Worm (Caenorhabditis elegans) whole organism, young adult: ENCODE data around the gene W09D10.4.
A peak's percentile ranks its signal among the peaks of the same experiment; 100 is the strongest.

Experiments used
- B0035.1 ChIP-seq: sonication (generic microtip); optimal IDR thresholded peaks from 2 replicates; lab custom pipeline; 2016; ENCODE audit warnings: missing genetic modification characterization, mild to moderate bottlenecking, missing compliant biosample characterization, missing genotype, missing genetic modification reagents
- B0261.1 ChIP-seq: sonication (generic microtip); optimal IDR thresholded peaks from 2 replicates; lab custom pipeline; 2016; ENCODE audit warnings: mild to moderate bottlenecking, missing genetic modification characterization, moderate library complexity, missing compliant biosample characterization
- C06A6.2 ChIP-seq: fragments of 200-800 bp; sonication (Bioruptor generic); conservative IDR thresholded peaks from 2 replicates; pipeline ENCODE4 v1.3.6; 2022; ENCODE audit warnings: missing genetic modification characterization, missing compliant biosample characterization
- F10E7.11 ChIP-seq: sonication (generic microtip); optimal IDR thresholded peaks from 2 replicates; lab custom pipeline; 2017; ENCODE audit warnings: mild to moderate bottlenecking, missing genetic modification characterization, moderate library complexity, missing compliant biosample characterization
- F22D6.2 ChIP-seq: sonication (generic microtip); optimal IDR thresholded peaks from 2 replicates; lab custom pipeline; 2016; ENCODE audit warnings: mild to moderate bottlenecking, missing genetic modification characterization, missing compliant biosample characterization
- F23B12.7 ChIP-seq: sonication (generic microtip); optimal IDR thresholded peaks from 2 replicates; lab custom pipeline; 2017; ENCODE audit warnings: missing genetic modification characterization, mild to moderate bottlenecking, missing compliant biosample characterization, antibody characterized with exemption, moderate library complexity; ENCODE audit not compliant: insufficient read depth
- F57C9.4 ChIP-seq: sonication (generic microtip); optimal IDR thresholded peaks from 2 replicates; lab custom pipeline; 2017; ENCODE audit warnings: mild to moderate bottlenecking, missing genetic modification characterization, missing compliant biosample characterization
- K11D2.4 ChIP-seq: fragments of 200-800 bp; sonication (Bioruptor generic); IDR thresholded peaks from 2 replicates; pipeline ENCODE4 v1.3.6; 2022; ENCODE audit warnings: missing genetic modification reagents, missing genetic modification characterization, missing compliant biosample characterization
- K12H6.12 ChIP-seq: fragments of 200-800 bp; sonication (Bioruptor generic); optimal IDR thresholded peaks from 2 replicates; lab custom pipeline; 2018; ENCODE audit warnings: mild to moderate bottlenecking, missing genetic modification characterization, missing compliant biosample characterization
- ZK185.1 ChIP-seq: sonication (generic microtip); optimal IDR thresholded peaks from 2 replicates; lab custom pipeline; 2016; ENCODE audit warnings: mild to moderate bottlenecking, missing genetic modification characterization, missing compliant biosample characterization; ENCODE audit not compliant: poor library complexity, severe bottlenecking
- akir-1 ChIP-seq: fragments of 200-800 bp; sonication (Bioruptor generic); optimal IDR thresholded peaks from 2 replicates; lab custom pipeline; 2018; ENCODE audit warnings: mild to moderate bottlenecking, missing genetic modification characterization, moderate library complexity, missing compliant biosample characterization
- ama-1 ChIP-seq, 3 experiments: fragments of 150-350 bp in 1 of 3; sonication (generic microtip) in 2 of 3; optimal IDR thresholded peaks; 2 replicates each; lab custom pipeline; 2014 to 2018; ENCODE audit warnings: missing biosample characterization in 2 of 3, missing genetic modification characterization in 2 of 3, missing genetic modification reagents in 2 of 3
- atf-7 ChIP-seq: sonication (generic microtip); optimal IDR thresholded peaks from 2 replicates; lab custom pipeline; 2017; ENCODE audit warnings: mild to moderate bottlenecking, missing genetic modification characterization, missing compliant biosample characterization
- attf-5 ChIP-seq: fragments of 200-800 bp; sonication (Bioruptor generic); optimal IDR thresholded peaks from 2 replicates; lab custom pipeline; 2018; ENCODE audit warnings: mild to moderate bottlenecking, missing genetic modification characterization, missing compliant biosample characterization
- ceh-27 ChIP-seq: fragments of 200-800 bp; sonication (Bioruptor generic); optimal IDR thresholded peaks from 2 replicates; lab custom pipeline; 2018; ENCODE audit warnings: mild to moderate bottlenecking, missing genetic modification characterization, moderate library complexity, missing compliant biosample characterization
- ceh-40 ChIP-seq: fragments of 200-800 bp; sonication (Bioruptor generic); IDR thresholded peaks from 2 replicates; pipeline ENCODE4 v1.3.6; 2022; ENCODE audit warnings: missing genetic modification characterization, missing compliant biosample characterization
- ceh-58 ChIP-seq: fragments of 200-800 bp; sonication (Bioruptor generic); IDR thresholded peaks from 2 replicates; pipeline ENCODE4 v1.3.6; 2022; ENCODE audit warnings: missing genetic modification characterization, missing compliant biosample characterization
- die-1 ChIP-seq: sonication (generic microtip); optimal IDR thresholded peaks from 2 replicates; lab custom pipeline; 2016; ENCODE audit warnings: missing genotype, mild to moderate bottlenecking, missing genetic modification characterization, missing compliant biosample characterization
- dox-1 ChIP-seq: fragments of 200-800 bp; sonication (Bioruptor generic); IDR thresholded peaks from 2 replicates; pipeline ENCODE4 v1.3.6; 2022; ENCODE audit warnings: missing genetic modification reagents, missing genetic modification characterization, missing compliant biosample characterization
- dpl-1 ChIP-seq: fragments of 150-350 bp; optimal IDR thresholded peaks from 2 replicates; lab custom pipeline; 2014; ENCODE audit warnings: missing biosample characterization, missing genetic modification reagents, missing genetic modification characterization
- ekl-4 ChIP-seq: fragments of 200-800 bp; sonication (Bioruptor generic); IDR thresholded peaks from 2 replicates; pipeline ENCODE4 v1.3.6; 2022; ENCODE audit warnings: missing genetic modification reagents, missing genetic modification characterization, missing compliant biosample characterization
- lag-1 ChIP-seq: fragments of 200-800 bp; sonication (Bioruptor generic); IDR thresholded peaks from 2 replicates; pipeline ENCODE4 v1.3.6; 2022; ENCODE audit warnings: missing genetic modification reagents, missing genetic modification characterization, missing compliant biosample characterization
- let-607 ChIP-seq, 2 experiments: fragments of 200-800 bp in 1 of 2; sonication (Bioruptor generic) in 1 of 2; sonication (generic microtip) in 1 of 2; optimal IDR thresholded peaks; 2 replicates each; lab custom pipeline; 2016 to 2018; ENCODE audit warnings: mild to moderate bottlenecking in 2 of 2, missing compliant biosample characterization in 2 of 2, missing genetic modification characterization in 2 of 2, moderate library complexity in 2 of 2, missing genotype in 1 of 2
- lin-26 ChIP-seq: fragments of 200-800 bp; sonication (Bioruptor generic); IDR thresholded peaks from 2 replicates; pipeline ENCODE4 v1.3.6; 2022; ENCODE audit warnings: missing genetic modification reagents, missing genetic modification characterization, missing compliant biosample characterization
- lin-35 ChIP-seq, 3 experiments: fragments of 150-350 bp in 2 of 3; sonication (generic microtip) in 1 of 3; optimal IDR thresholded peaks; 2 replicates each; lab custom pipeline; 2014 to 2018; ENCODE audit warnings: missing biosample characterization in 3 of 3, missing genetic modification characterization in 3 of 3, missing genetic modification reagents in 3 of 3
- lin-40 ChIP-seq: sonication (generic microtip); optimal IDR thresholded peaks from 2 replicates; lab custom pipeline; 2016; ENCODE audit warnings: missing genetic modification characterization, mild to moderate bottlenecking, missing compliant biosample characterization, missing genotype, missing genetic modification reagents
- lin-54 ChIP-seq: fragments of 200-800 bp; sonication (Bioruptor generic); optimal IDR thresholded peaks from 2 replicates; lab custom pipeline; 2018; ENCODE audit warnings: mild to moderate bottlenecking, missing genetic modification characterization, missing compliant biosample characterization
- lir-1 ChIP-seq: fragments of 200-800 bp; sonication (Bioruptor generic); conservative IDR thresholded peaks from 2 replicates; pipeline ENCODE4 v1.3.6; 2022; ENCODE audit warnings: missing genetic modification reagents, missing genetic modification characterization, missing compliant biosample characterization
- madf-10 ChIP-seq: sonication (generic microtip); optimal IDR thresholded peaks from 2 replicates; lab custom pipeline; 2016; ENCODE audit warnings: mild to moderate bottlenecking, missing genetic modification characterization, missing compliant biosample characterization
- mcd-1 ChIP-seq: fragments of 200-800 bp; sonication (Bioruptor generic); IDR thresholded peaks from 2 replicates; pipeline ENCODE4 v1.3.6; 2022; ENCODE audit warnings: missing genetic modification reagents, missing genetic modification characterization, missing compliant biosample characterization
- nhr-80 ChIP-seq: sonication (generic microtip); optimal IDR thresholded peaks from 2 replicates; lab custom pipeline; 2016; ENCODE audit warnings: missing genetic modification characterization, missing compliant biosample characterization
- rec-8 ChIP-seq, 2 experiments: sonication (generic microtip); optimal IDR thresholded peaks; 2 replicates each; lab custom pipeline; 2016; ENCODE audit warnings: mild to moderate bottlenecking in 2 of 2, missing genetic modification characterization in 2 of 2, missing genetic modification reagents in 2 of 2, missing genotype in 2 of 2, missing biosample characterization in 1 of 2, missing compliant biosample characterization in 1 of 2, moderate library complexity in 1 of 2
- snpc-4 ChIP-seq, 5 experiments: fragments of 150-350 bp in 1 of 5; sonication (generic microtip) in 4 of 5; optimal IDR thresholded peaks; 2 replicates each; lab custom pipeline; 2014 to 2018; ENCODE audit warnings: missing genetic modification characterization in 5 of 5, missing biosample characterization in 3 of 5, antibody characterized with exemption in 2 of 5, mild to moderate bottlenecking in 2 of 5, missing compliant biosample characterization in 2 of 5, missing genotype in 2 of 5, moderate library complexity in 2 of 5, missing genetic modification reagents in 1 of 5
- somi-1 ChIP-seq: fragments of 200-800 bp; sonication (Bioruptor generic); optimal IDR thresholded peaks from 2 replicates; lab custom pipeline; 2018; ENCODE audit warnings: mild to moderate bottlenecking, missing genetic modification characterization, missing compliant biosample characterization
- tbp1 ChIP-seq: fragments of 200-800 bp; sonication (Bioruptor generic); optimal IDR thresholded peaks from 2 replicates; lab custom pipeline; 2018; ENCODE audit warnings: mild to moderate bottlenecking, missing genetic modification characterization, missing compliant biosample characterization
- tbx-9 ChIP-seq: sonication (generic microtip); optimal IDR thresholded peaks from 2 replicates; lab custom pipeline; 2016; ENCODE audit warnings: borderline replicate concordance, missing genetic modification characterization, inconsistent platforms, missing compliant biosample characterization
- tlf-1 ChIP-seq: fragments of 200-800 bp; sonication (Bioruptor generic); optimal IDR thresholded peaks from 2 replicates; lab custom pipeline; 2018; ENCODE audit warnings: mild to moderate bottlenecking, missing genetic modification characterization, missing compliant biosample characterization
- unc-62 ChIP-seq: fragments of 150-350 bp; optimal IDR thresholded peaks from 2 replicates; lab custom pipeline; 2014; ENCODE audit warnings: missing biosample characterization, missing genetic modification reagents, missing genetic modification characterization
- zim-3 ChIP-seq: sonication (generic microtip); optimal IDR thresholded peaks from 2 replicates; lab custom pipeline; 2017; ENCODE audit warnings: mild to moderate bottlenecking, missing genetic modification characterization, moderate library complexity, missing compliant biosample characterization
- ztf-18 ChIP-seq: sonication (generic microtip); optimal IDR thresholded peaks from 2 replicates; lab custom pipeline; 2016; ENCODE audit warnings: missing genotype, mild to moderate bottlenecking, missing genetic modification characterization, missing compliant biosample characterization
- ztf-25 ChIP-seq: fragments of 200-800 bp; sonication (Bioruptor generic); IDR thresholded peaks from 2 replicates; pipeline ENCODE4 v1.3.6; 2022; ENCODE audit warnings: missing genetic modification reagents, missing genetic modification characterization, missing compliant biosample characterization
- ztf-26 ChIP-seq: sonication (generic microtip); optimal IDR thresholded peaks from 2 replicates; lab custom pipeline; 2017; ENCODE audit warnings: missing genetic modification characterization, missing compliant biosample characterization
- ztf-3 ChIP-seq: fragments of 200-800 bp; sonication (Bioruptor generic); optimal IDR thresholded peaks from 2 replicates; lab custom pipeline; 2018; ENCODE audit warnings: mild to moderate bottlenecking, missing genetic modification characterization, missing compliant biosample characterization

Gene W09D10.4

ce11 chrIII:10719057-10719456, 3.1 kb upstream of the W09D10.4 start (continued):
- TF ChIP-seq ceh-40 (GFP tag; lab: Robert Waterston, UW) (no peak), ekl-4 (0 out of 2 replicates have a peak, but pooled peaks have one; percentile 22), dpl-1 (no peak), ztf-3 (GFP tag; lab: Kevin White, UChicago) (no peak), ztf-26 (tag; lab: Kevin White, UChicago) (peak; percentile 23), F57C9.4 (tag; lab: Kevin White, UChicago) (no peak), B0261.1 (no peak)

ce11 chrIII:10718078-10718477, 2.1 kb upstream of the W09D10.4 start:
- TF ChIP-seq unc-62 (GFP tag; lab: Kevin White, UChicago) (no peak), lir-1 (no peak), rec-8 (tag; optimal IDR thresholded peaks at IDR 0.05; lab: Kevin White, UChicago) (no peak), let-607 (tag; optimal IDR thresholded peaks at IDR 0.05; lab: Kevin White, UChicago) (peak in 1 of 2 experiments; percentile 14), F10E7.11 (tag; lab: Kevin White, UChicago) (no peak)
- TF ChIP-seq, all 124 proteins: peak for 1

- TF ChIP-seq mcd-1 (peak; percentile 6; the same call in 1 of the 2 replicates), B0035.1 (tag; lab: Kevin White, UChicago) (peak; percentile 56), somi-1 (GFP tag; lab: Kevin White, UChicago) (peak; percentile 89), F23B12.7 (tag; lab: Kevin White, UChicago) (peak; percentile 2), K12H6.12 (tag; lab: Kevin White, UChicago) (no peak), let-607 (tag; optimal IDR thresholded peaks at IDR 0.05; lab: Kevin White, UChicago) (peak in 1 of 2 experiments; percentile 6), lin-26 (GFP tag; lab: Robert Waterston, UW) (peak; percentile 40; the same call in 1 of the 2 replicates), die-1 (tag; lab: Kevin White, UChicago) (peak; percentile 45), akir-1 (no peak), snpc-4 (GFP tag; optimal IDR thresholded peaks at IDR 0.05; lab: Kevin White, UChicago) (no peak), snpc-4 (tag; optimal IDR thresholded peaks at IDR 0.05; lab: Kevin White, UChicago) (peak in 2 of 4 experiments; percentile 4 to 19), lin-40 (tag; lab: Kevin White, UChicago) (peak; percentile 83), ztf-26 (tag; lab: Kevin White, UChicago) (peak; percentile 65), lag-1 (GFP tag; lab: Robert Waterston, UW) (no peak), ama-1 (optimal IDR thresholded peaks at IDR 0.05; lab: Kevin White, UChicago) (peak; percentile 75), ama-1 (GFP tag; optimal IDR thresholded peaks at IDR 0.05; lab: Kevin White, UChicago) (no peak), ztf-25 (GFP tag; lab: Robert Waterston, UW) (no peak), ceh-58 (no peak), tbx-9 (tag; lab: Kevin White, UChicago) (no peak), madf-10 (tag; lab: Kevin White, UChicago) (peak; percentile 41), atf-7 (tag; lab: Kevin White, UChicago) (peak; percentile 96), ceh-40 (GFP tag; lab: Robert Waterston, UW) (0 out of 2 replicates have a peak, but pooled peaks have one; percentile 37), lin-35 (GFP tag; optimal IDR thresholded peaks at IDR 0.05; lab: Kevin White, UChicago) (no peak), K11D2.4 (GFP tag; lab: Robert Waterston, UW) (peak; percentile 71), zim-3 (no peak), F22D6.2 (peak; percentile 65), C06A6.2 (GFP tag; lab: Robert Waterston, UW) (peak; percentile 53; the same call in 1 of the 2 replicates), ztf-18 (tag; lab: Kevin White, UChicago) (peak; percentile 3), dox-1 (GFP tag; lab: Robert Waterston, UW) (peak; percentile 57; the same call in 1 of the 2 replicates), attf-5 (GFP tag; lab: Kevin White, UChicago) (peak; percentile 46), lin-54 (GFP tag; lab: Kevin White, UChicago) (peak; percentile 24), ceh-27 (GFP tag; lab: Kevin White, UChicago) (peak; percentile 32), ZK185.1 (tag; lab: Kevin White, UChicago) (peak; percentile 69), tlf-1 (GFP tag; lab: Kevin White, UChicago) (peak; percentile 24), nhr-80 (peak; percentile 89), tbp1 (GFP tag; lab: Kevin White, UChicago) (peak; percentile 43)
Measured at ce11 chrIII:10717479-10717878, 1.5 kb upstream of the W09D10.4 start.
